Fruit fly (Drosophila melanogaster) whole organism: ENCODE measurements around the gene CG34168.

ENCODE experiments used
- CG8478 ChIP-seq: fragments of >200 bp; optimal IDR thresholded peaks from 2 replicates; lab custom pipeline; 2018; ENCODE audit warnings: inconsistent platforms
- EcR ChIP-seq, 2 experiments: fragments of >200 bp; optimal IDR thresholded peaks; 2 replicates each; lab custom pipeline; 2017; ENCODE audit warnings: missing biosample characterization in 2 of 2, missing genetic modification characterization in 2 of 2, missing genetic modification reagents in 2 of 2

DNA sequence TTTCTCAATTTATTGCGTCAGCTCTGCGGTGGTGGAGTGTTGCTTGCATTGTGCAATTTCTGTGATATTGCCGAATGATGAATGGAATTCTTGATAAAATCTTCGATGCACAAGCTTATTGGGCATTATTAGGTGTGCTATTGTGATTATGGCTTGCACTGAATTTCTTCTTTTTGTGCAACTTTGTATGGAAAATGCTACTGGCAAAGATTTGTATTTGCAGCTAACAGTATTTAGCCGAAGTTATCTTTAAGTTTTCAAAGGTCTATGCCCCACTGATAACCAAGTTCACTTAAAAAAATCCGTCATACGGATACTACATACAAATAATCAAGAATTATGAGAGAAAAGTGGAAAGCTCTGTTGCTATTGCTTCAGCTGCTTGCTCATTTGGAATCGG, 40.4 kb downstream of the CG34168 start, which contains the start of gene CG4891:
- TF ChIP-seq CG8478 (lab: Kevin White, UChicago) (no peak), EcR (GFP tag; optimal IDR thresholded peaks at IDR 0.05; lab: Kevin White, UChicago) (no peak)
